Worm (Caenorhabditis elegans) whole organism, young adult: ENCODE data around the gene crh-2.
"Not testable (repeated sequence)": the region's sequence is repeated elsewhere in the genome, so short reads cannot be mapped to it uniquely, and the experiment has no call there.

ENCODE experiments used
- B0336.3 ChIP-seq: fragments of 200-800 bp; sonication (Bioruptor generic); IDR thresholded peaks from 2 replicates; pipeline ENCODE4 v1.3.6; 2022; ENCODE audit warnings: missing genetic modification characterization, missing compliant biosample characterization
- F22D6.2 ChIP-seq: sonication (generic microtip); optimal IDR thresholded peaks from 2 replicates; lab custom pipeline; 2016; ENCODE audit warnings: mild to moderate bottlenecking, missing genetic modification characterization, missing compliant biosample characterization
- F23B12.7 ChIP-seq: sonication (generic microtip); optimal IDR thresholded peaks from 2 replicates; lab custom pipeline; 2017; ENCODE audit warnings: missing genetic modification characterization, mild to moderate bottlenecking, missing compliant biosample characterization, antibody characterized with exemption, moderate library complexity; ENCODE audit not compliant: insufficient read depth
- F33H1.4 ChIP-seq: fragments of 200-800 bp; sonication (Bioruptor generic); IDR thresholded peaks from 2 replicates; pipeline ENCODE4 v1.3.6; 2022; ENCODE audit warnings: missing genetic modification reagents, missing genetic modification characterization, missing compliant biosample characterization
- F52B5.7 ChIP-seq: sonication (generic microtip); optimal IDR thresholded peaks from 2 replicates; lab custom pipeline; 2016; ENCODE audit warnings: mild to moderate bottlenecking, missing genetic modification characterization, missing compliant biosample characterization
- K11D2.4 ChIP-seq: fragments of 200-800 bp; sonication (Bioruptor generic); IDR thresholded peaks from 2 replicates; pipeline ENCODE4 v1.3.6; 2022; ENCODE audit warnings: missing genetic modification reagents, missing genetic modification characterization, missing compliant biosample characterization
- ama-1 ChIP-seq, 3 experiments: fragments of 150-350 bp in 1 of 3; sonication (generic microtip) in 2 of 3; optimal IDR thresholded peaks; 2 replicates each; lab custom pipeline; 2014 to 2018; ENCODE audit warnings: missing biosample characterization in 2 of 3, missing genetic modification characterization in 2 of 3, missing genetic modification reagents in 2 of 3
- atf-7 ChIP-seq: sonication (generic microtip); optimal IDR thresholded peaks from 2 replicates; lab custom pipeline; 2017; ENCODE audit warnings: mild to moderate bottlenecking, missing genetic modification characterization, missing compliant biosample characterization
- athp-1 ChIP-seq: sonication (generic microtip); optimal IDR thresholded peaks from 2 replicates; lab custom pipeline; 2017; ENCODE audit warnings: mild to moderate bottlenecking, missing genetic modification characterization, missing compliant biosample characterization
- attf-6 ChIP-seq: fragments of 200-800 bp; sonication (Bioruptor generic); IDR thresholded peaks from 2 replicates; pipeline ENCODE4 v1.3.6; 2022; ENCODE audit warnings: missing genetic modification reagents, missing genetic modification characterization, missing compliant biosample characterization
- bed-2 ChIP-seq: fragments of 200-800 bp; sonication (Bioruptor generic); IDR thresholded peaks from 2 replicates; pipeline ENCODE4 v1.3.6; 2022; ENCODE audit warnings: missing genetic modification reagents, missing genetic modification characterization, missing compliant biosample characterization
- ccch-3 ChIP-seq: fragments of 200-800 bp; sonication (Bioruptor generic); optimal IDR thresholded peaks from 2 replicates; lab custom pipeline; 2018; ENCODE audit warnings: mild to moderate bottlenecking, missing genetic modification characterization, missing compliant biosample characterization
- cebp-2 ChIP-seq: fragments of 200-800 bp; sonication (Bioruptor generic); IDR thresholded peaks from 2 replicates; pipeline ENCODE4 v1.3.6; 2022; ENCODE audit warnings: missing genetic modification characterization, missing compliant biosample characterization
- ceh-100 ChIP-seq: fragments of 200-800 bp; sonication (Bioruptor generic); IDR thresholded peaks from 2 replicates; pipeline ENCODE4 v1.3.6; 2022; ENCODE audit warnings: missing genetic modification reagents, missing genetic modification characterization, missing compliant biosample characterization
- ceh-79 ChIP-seq: sonication (generic microtip); optimal IDR thresholded peaks from 2 replicates; lab custom pipeline; 2017; ENCODE audit warnings: mild to moderate bottlenecking, missing genetic modification characterization, missing compliant biosample characterization
- ceh-91 ChIP-seq: fragments of 200-800 bp; sonication (Bioruptor generic); IDR thresholded peaks from 2 replicates; pipeline ENCODE4 v1.3.6; 2022; ENCODE audit warnings: missing genetic modification reagents, missing genetic modification characterization, missing compliant biosample characterization
- dpl-1 ChIP-seq: fragments of 150-350 bp; optimal IDR thresholded peaks from 2 replicates; lab custom pipeline; 2014; ENCODE audit warnings: missing biosample characterization, missing genetic modification reagents, missing genetic modification characterization
- egl-18 ChIP-seq: fragments of 200-800 bp; sonication (Bioruptor generic); IDR thresholded peaks from 2 replicates; pipeline ENCODE4 v1.3.6; 2022; ENCODE audit warnings: missing genetic modification reagents, missing genetic modification characterization, missing compliant biosample characterization
- fkh-3 ChIP-seq: sonication (generic microtip); optimal IDR thresholded peaks from 2 replicates; lab custom pipeline; 2016; ENCODE audit warnings: mild to moderate bottlenecking, missing genetic modification characterization, missing compliant biosample characterization
- gei-17 ChIP-seq: fragments of 200-800 bp; sonication (Bioruptor generic); optimal IDR thresholded peaks from 2 replicates; lab custom pipeline; 2018; ENCODE audit warnings: mild to moderate bottlenecking, missing genetic modification characterization, missing compliant biosample characterization
- hlh-12 ChIP-seq: sonication (generic microtip); optimal IDR thresholded peaks from 2 replicates; lab custom pipeline; 2016; ENCODE audit warnings: missing genetic modification characterization, missing compliant biosample characterization
- lag-1 ChIP-seq: fragments of 200-800 bp; sonication (Bioruptor generic); IDR thresholded peaks from 2 replicates; pipeline ENCODE4 v1.3.6; 2022; ENCODE audit warnings: missing genetic modification reagents, missing genetic modification characterization, missing compliant biosample characterization
- madf-10 ChIP-seq: sonication (generic microtip); optimal IDR thresholded peaks from 2 replicates; lab custom pipeline; 2016; ENCODE audit warnings: mild to moderate bottlenecking, missing genetic modification characterization, missing compliant biosample characterization
- mes-4 ChIP-seq: sonication (generic microtip); optimal IDR thresholded peaks from 2 replicates; lab custom pipeline; 2016; ENCODE audit warnings: missing genotype, missing genetic modification characterization, missing compliant biosample characterization
- nfya-1 ChIP-seq: sonication (generic microtip); optimal IDR thresholded peaks from 2 replicates; lab custom pipeline; 2017; ENCODE audit warnings: antibody characterized with exemption, missing compliant biosample characterization, missing genetic modification characterization, borderline replicate concordance; ENCODE audit not compliant: insufficient read depth
- nhr-120 ChIP-seq: fragments of 200-800 bp; sonication (Bioruptor generic); IDR thresholded peaks from 2 replicates; pipeline ENCODE4 v1.3.6; 2022; ENCODE audit warnings: missing genetic modification characterization, missing compliant biosample characterization
- pbrm-1 ChIP-seq: fragments of 200-800 bp; sonication (Bioruptor generic); IDR thresholded peaks from 2 replicates; pipeline ENCODE4 v1.3.6; 2022; ENCODE audit warnings: missing genetic modification reagents, missing genetic modification characterization, missing compliant biosample characterization
- rcor-1 ChIP-seq: fragments of 200-800 bp; sonication (Bioruptor generic); IDR thresholded peaks from 2 replicates; pipeline ENCODE4 v1.3.6; 2022; ENCODE audit warnings: missing genetic modification reagents, missing genetic modification characterization, missing compliant biosample characterization
- repo-1 ChIP-seq: sonication (generic microtip); optimal IDR thresholded peaks from 2 replicates; lab custom pipeline; 2017; ENCODE audit warnings: mild to moderate bottlenecking, missing genetic modification characterization, missing compliant biosample characterization
- sdz-38 ChIP-seq: sonication (generic microtip); optimal IDR thresholded peaks from 2 replicates; lab custom pipeline; 2016; ENCODE audit warnings: missing genotype, missing genetic modification characterization, missing compliant biosample characterization
- snpc-1.1 ChIP-seq: sonication (generic microtip); optimal IDR thresholded peaks from 2 replicates; lab custom pipeline; 2017; ENCODE audit warnings: missing genetic modification characterization, mild to moderate bottlenecking, missing compliant biosample characterization, antibody characterized with exemption, moderate library complexity, missing genotype, missing genetic modification reagents; ENCODE audit not compliant: insufficient read depth
- snpc-1.3 ChIP-seq: sonication (generic microtip); optimal IDR thresholded peaks from 2 replicates; lab custom pipeline; 2017; ENCODE audit warnings: missing genetic modification characterization, mild to moderate bottlenecking, missing compliant biosample characterization, antibody characterized with exemption, moderate library complexity, missing genotype, missing genetic modification reagents; ENCODE audit not compliant: insufficient read depth
- tlf-1 ChIP-seq: fragments of 200-800 bp; sonication (Bioruptor generic); optimal IDR thresholded peaks from 2 replicates; lab custom pipeline; 2018; ENCODE audit warnings: mild to moderate bottlenecking, missing genetic modification characterization, missing compliant biosample characterization
- unc-130 ChIP-seq: sonication (generic microtip); optimal IDR thresholded peaks from 2 replicates; lab custom pipeline; 2016; ENCODE audit warnings: missing genetic modification reagents, missing genetic modification characterization, missing compliant biosample characterization
- ztf-25 ChIP-seq: fragments of 200-800 bp; sonication (Bioruptor generic); IDR thresholded peaks from 2 replicates; pipeline ENCODE4 v1.3.6; 2022; ENCODE audit warnings: missing genetic modification reagents, missing genetic modification characterization, missing compliant biosample characterization
- ztf-26 ChIP-seq: sonication (generic microtip); optimal IDR thresholded peaks from 2 replicates; lab custom pipeline; 2017; ENCODE audit warnings: missing genetic modification characterization, missing compliant biosample characterization
- ztf-6 ChIP-seq: fragments of 200-800 bp; sonication (Bioruptor generic); IDR thresholded peaks from 2 replicates; pipeline ENCODE4 v1.3.6; 2022; ENCODE audit warnings: missing genetic modification reagents, missing genetic modification characterization, missing compliant biosample characterization

The crh-2 gene

DNA sequence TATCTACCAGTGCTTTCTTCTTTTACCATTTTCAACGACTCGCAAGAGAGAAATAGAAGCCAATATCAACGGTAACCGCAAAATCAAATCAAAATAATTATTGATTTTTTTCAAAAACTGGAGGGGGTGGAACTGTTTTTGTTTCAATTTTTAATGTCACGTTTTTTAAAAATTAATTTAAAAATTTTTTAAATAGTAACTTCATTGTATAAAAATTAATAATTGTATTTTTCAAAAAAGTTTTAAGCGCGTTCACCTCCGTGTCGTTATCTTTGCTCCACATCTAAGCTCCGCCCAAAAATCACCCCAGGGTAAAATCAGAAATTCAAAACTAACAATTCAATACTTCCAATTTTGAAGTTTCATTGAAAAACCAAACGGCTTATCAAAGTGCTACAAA lies 26.3 kb downstream of the crh-2 start, which contains the start of gene C27D6.11:
TSS of gene C27D6.11 (minus strand) at position 101 of the 400 bp plus-strand sequence.
- TF ChIP-seq ceh-79 (tag; lab: Kevin White, UChicago) (no peak), tlf-1 (no peak), dpl-1 (no peak), F33H1.4 (no peak), nhr-120 (GFP tag; lab: Robert Waterston, UW) (no peak), gei-17 (no peak), snpc-1.3 (tag; lab: Kevin White, UChicago) (no peak), ccch-3 (no peak), ztf-6 (GFP tag; lab: Robert Waterston, UW) (no peak), madf-10 (no peak), nfya-1 (tag; lab: Kevin White, UChicago) (no peak), egl-18 (GFP tag; lab: Robert Waterston, UW) (no peak)

DNA sequence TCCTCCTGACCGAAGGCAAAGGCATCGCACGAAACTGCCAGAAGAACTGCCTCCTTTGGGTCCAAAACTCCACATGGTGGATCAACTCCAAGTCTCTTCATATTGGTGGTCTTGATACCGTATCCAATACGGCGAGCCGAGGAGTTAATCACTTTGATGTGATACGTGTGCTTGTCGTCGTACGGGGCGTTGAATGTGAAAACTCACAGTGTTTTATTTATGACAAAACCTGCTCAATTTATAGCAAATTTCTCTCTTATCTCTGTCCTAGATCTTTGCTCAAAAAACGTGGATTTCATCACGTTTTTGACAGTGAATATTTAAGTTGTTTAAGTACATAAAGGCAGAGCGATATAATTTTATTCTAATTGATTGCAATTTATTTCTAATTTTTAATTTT lies 28.6 kb downstream of the crh-2 start, which contains the start of gene F58A6.9:
TSS of gene F58A6.9 (minus strand) at position 101 of the 400 bp plus-strand sequence.
- not testable (repeated sequence) for TF ChIP-seq hlh-12 (tag; lab: Kevin White, UChicago); B0336.3 (GFP tag; lab: Robert Waterston, UW); bed-2 (GFP tag; lab: Robert Waterston, UW)
- TF ChIP-seq, all 124 proteins: peak for 0; not testable (repeated sequence) for 124

DNA sequence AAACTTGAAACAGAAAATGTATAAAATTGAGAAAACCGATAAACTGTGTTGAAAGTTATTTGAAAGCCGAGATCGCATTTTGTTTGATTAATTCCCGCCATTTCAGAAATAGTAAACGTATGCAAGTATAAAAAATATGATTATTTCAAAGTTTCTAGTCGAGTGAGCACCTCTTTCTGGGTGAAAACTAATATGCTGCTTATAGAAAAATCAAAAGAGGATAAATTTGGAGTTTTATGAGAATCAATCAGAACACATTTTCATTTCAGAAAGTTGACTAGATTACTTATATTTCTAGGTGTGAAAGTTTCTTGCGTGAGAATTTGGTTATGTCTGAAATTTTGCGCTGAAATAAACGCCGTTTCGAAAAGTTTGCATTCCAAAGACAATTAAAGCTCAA lies 29.8 kb downstream of the crh-2 start, which contains the start of gene srb-13:
TSS of gene srb-13 (minus strand) at position 101 of the 400 bp plus-strand sequence.
- TF ChIP-seq unc-130 (GFP tag; lab: Kevin White, UChicago) (no peak), pbrm-1 (GFP tag; lab: Robert Waterston, UW) (no peak), nhr-120 (GFP tag; lab: Robert Waterston, UW) (no peak), atf-7 (no peak), ceh-100 (no peak), ztf-26 (tag; lab: Kevin White, UChicago) (no peak), F52B5.7 (no peak), attf-6 (GFP tag; lab: Robert Waterston, UW) (no peak), madf-10 (no peak), F23B12.7 (no peak), athp-1 (no peak), cebp-2 (no peak), ztf-25 (GFP tag; lab: Robert Waterston, UW) (no peak), sdz-38 (tag; lab: Kevin White, UChicago) (no peak), F22D6.2 (tag; lab: Kevin White, UChicago) (no peak), lag-1 (GFP tag; lab: Robert Waterston, UW) (no peak), snpc-1.1 (no peak)

DNA sequence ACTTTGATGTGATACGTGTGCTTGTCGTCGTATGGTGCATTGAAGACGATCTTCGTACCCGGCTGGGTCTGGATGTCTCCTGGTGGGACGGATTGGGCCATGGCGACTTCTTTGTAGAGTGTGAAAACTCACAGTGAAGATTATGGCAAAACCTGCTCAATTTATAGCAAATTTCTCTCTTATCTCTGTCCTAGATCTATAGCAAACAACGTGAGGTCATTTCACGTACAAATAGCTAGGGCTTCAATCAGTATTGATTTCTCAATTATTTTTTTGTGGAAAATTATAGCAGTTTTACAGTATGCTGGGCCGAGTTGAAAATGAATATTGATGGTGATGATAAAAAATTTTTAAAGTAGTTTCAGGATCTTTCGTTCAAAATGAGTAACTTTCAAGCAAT lies 30.4 kb downstream of the crh-2 start, which contains the start of gene msp-45:
TSS of gene msp-45 (minus strand) at position 101 of the 400 bp plus-strand sequence.
- no peak for TF ChIP-seq mes-4 (tag; lab: Kevin White, UChicago)
- no peak for TF ChIP-seq F52B5.7
- no peak for TF ChIP-seq snpc-1.1
- TF ChIP-seq attf-6 (GFP tag; lab: Robert Waterston, UW), result no peak
- TF ChIP-seq ceh-91 (GFP tag; lab: Robert Waterston, UW), result no peak
- TF ChIP-seq fkh-3, result no peak
- no peak for TF ChIP-seq F23B12.7
- no peak for TF ChIP-seq repo-1
- no peak for TF ChIP-seq rcor-1 (GFP tag; lab: Robert Waterston, UW)
- TF ChIP-seq ama-1 (optimal IDR thresholded peaks at IDR 0.05; lab: Kevin White, UChicago), result no peak
- no peak for TF ChIP-seq ama-1 (GFP tag; optimal IDR thresholded peaks at IDR 0.05; lab: Kevin White, UChicago)
- TF ChIP-seq K11D2.4 (GFP tag; lab: Robert Waterston, UW), result no peak
- TF ChIP-seq nfya-1 (tag; lab: Kevin White, UChicago), result no peak
- TF ChIP-seq gei-17, result no peak
